Fruit fly (Drosophila melanogaster): ENCODE data around the gene Asciz.
A peak's percentile ranks its signal among the peaks of the same experiment; 100 is the strongest.

Gene Asciz

DNA sequence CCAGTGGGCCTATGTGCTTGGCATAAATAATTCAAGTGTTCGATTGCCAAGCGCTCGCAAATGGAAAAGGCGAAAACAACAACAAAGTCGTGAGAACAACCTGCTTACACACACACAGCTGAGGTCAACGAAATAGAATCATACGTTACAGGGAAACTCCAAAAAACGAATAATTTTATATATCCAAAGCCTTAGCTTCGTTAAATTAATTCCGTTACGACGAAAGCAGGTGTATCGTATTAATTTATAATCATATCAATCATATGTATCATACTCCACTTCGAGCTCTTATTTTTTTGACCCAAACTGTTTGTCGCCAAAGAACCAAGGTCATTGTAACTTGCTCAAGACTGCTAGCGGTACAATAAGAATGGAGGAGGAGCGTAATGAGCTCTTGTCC is 13.4 kb upstream of the Asciz start (continued):
- TF ChIP-seq ewg (GFP tag; optimal IDR thresholded peaks at IDR 0.05) (peak; percentile 59), otp (GFP tag; IDR thresholded peaks at IDR 0.05) (peak; percentile 59; the same call in 2 of the 3 replicates), HLH4C (GFP tag; IDR thresholded peaks at IDR 0.05; ENCODE audit: partially characterized antibody) (no peak), Scr (GFP tag; IDR thresholded peaks at IDR 0.05; ENCODE audit: partially characterized antibody) (no peak), Hmr (GFP tag; optimal IDR thresholded peaks at IDR 0.05) (peak; percentile 89), row (GFP tag; IDR thresholded peaks at IDR 0.05) (peak; percentile 95), CG4360 (GFP tag; IDR thresholded peaks at IDR 0.05) (peak; percentile 74), BtbVII (GFP tag; optimal IDR thresholded peaks at IDR 0.05) (peak; percentile 92), CG11695 (GFP tag; IDR thresholded peaks at IDR 0.05) (peak; percentile 94), CG8765 (GFP tag; IDR thresholded peaks at IDR 0.05) (peak; percentile 71), trem (tag; optimal IDR thresholded peaks at IDR 0.05) (peak; percentile 87), vfl (GFP tag; optimal IDR thresholded peaks at IDR 0.05) (peak; percentile 80), Sry-δ (GFP tag; optimal IDR thresholded peaks at IDR 0.05) (no peak), ttk (GFP tag; IDR thresholded peaks at IDR 0.05) (peak; percentile 75), B-H1 (GFP tag; IDR thresholded peaks at IDR 0.05) (peak; percentile 90), CG7372 (GFP tag; IDR thresholded peaks at IDR 0.05) (peak; percentile 81), tup (GFP tag; optimal IDR thresholded peaks at IDR 0.05) (peak; percentile 68), CG12071 (GFP tag; optimal IDR thresholded peaks at IDR 0.05) (no peak), CG7963 (GFP tag; IDR thresholded peaks at IDR 0.05; ENCODE audit: partially characterized antibody) (no peak), gem (tag; optimal IDR thresholded peaks at IDR 0.05) (peak; percentile 93), Stat92E (GFP tag; optimal IDR thresholded peaks at IDR 0.05) (peak in 1 of 3 experiments; percentile 64), MESR4 (GFP tag; optimal IDR thresholded peaks at IDR 0.05) (no peak), Nf-YA (GFP tag; IDR thresholded peaks at IDR 0.05) (peak; percentile 72), maf-S (GFP tag; optimal IDR thresholded peaks at IDR 0.05) (peak; percentile 80), PHDP (tag; optimal IDR thresholded peaks at IDR 0.05) (peak; percentile 92), CG7928 (GFP tag; optimal IDR thresholded peaks at IDR 0.05) (peak; percentile 51), Hand (GFP tag; optimal IDR thresholded peaks at IDR 0.05) (peak; percentile 64), Oli (tag; optimal IDR thresholded peaks at IDR 0.05) (peak; percentile 87), ham (GFP tag; IDR thresholded peaks at IDR 0.05) (peak; percentile 42; the same call in 1 of the 2 replicates), CG14050 (GFP tag; IDR thresholded peaks at IDR 0.05) (peak; percentile 68), Sry-β (GFP tag; optimal IDR thresholded peaks at IDR 0.05) (no peak), CG10979 (tag; optimal IDR thresholded peaks at IDR 0.05) (peak; percentile 92), CG18476 (GFP tag; optimal IDR thresholded peaks at IDR 0.05) (peak; percentile 82), wdn (GFP tag; IDR thresholded peaks at IDR 0.05) (peak; percentile 75), zfh1 (GFP tag; IDR thresholded peaks at IDR 0.05) (peak; percentile 89), mirr (GFP tag; optimal IDR thresholded peaks at IDR 0.05) (peak; percentile 53), Aef1 (GFP tag; IDR thresholded peaks at IDR 0.05) (peak; percentile 84), CG18619 (GFP tag; optimal IDR thresholded peaks at IDR 0.05) (peak; percentile 82), CG13296 (GFP tag; optimal IDR thresholded peaks at IDR 0.05) (peak; percentile 91), sens (GFP tag) (peak; percentile 97), vvl (GFP tag; IDR thresholded peaks at IDR 0.05) (peak; percentile 94), BEAF-32 (GFP tag; optimal IDR thresholded peaks at IDR 0.05) (no peak), klu (GFP tag; IDR thresholded peaks at IDR 0.05) (peak; percentile 62), sug (tag; optimal IDR thresholded peaks at IDR 0.05) (no peak), sob (GFP tag; IDR thresholded peaks at IDR 0.05) (peak; percentile 89), sd (tag; optimal IDR thresholded peaks at IDR 0.05) (no peak), sna (GFP tag; IDR thresholded peaks at IDR 0.05; ENCODE audit: partially characterized antibody) (no peak), bigmax (GFP tag; optimal IDR thresholded peaks at IDR 0.05) (peak; percentile 19), ato (GFP tag; IDR thresholded peaks at IDR 0.05; ENCODE audit: partially characterized antibody) (no peak), chinmo (GFP tag; IDR thresholded peaks at IDR 0.05; ENCODE audit: partially characterized antibody) (no peak)
